Worm (Caenorhabditis elegans) whole organism, mixed stage, embryonic: ENCODE data around the gene ZK185.4.

Experiments
- M03D4.4 ChIP-seq: sonication (generic microtip); optimal IDR thresholded peaks from 2 replicates; lab custom pipeline; 2017; ENCODE audit warnings: mild to moderate bottlenecking, missing genetic modification characterization, missing compliant biosample characterization
- bed-3 ChIP-seq: fragments of 200-800 bp; sonication (Bioruptor generic); optimal IDR thresholded peaks from 3 replicates; lab custom pipeline; 2018; ENCODE audit warnings: mild to moderate bottlenecking, missing genetic modification characterization, moderate library complexity, missing compliant biosample characterization
- ceh-39 ChIP-seq: fragments of 150-350 bp; optimal IDR thresholded peaks from 2 replicates; lab custom pipeline; 2014; ENCODE audit warnings: missing biosample characterization, missing genetic modification characterization
- ceh-83 ChIP-seq: fragments of 200-800 bp; sonication (Bioruptor generic); optimal IDR thresholded peaks from 2 replicates; lab custom pipeline; 2018; ENCODE audit warnings: mild to moderate bottlenecking, missing genetic modification characterization, missing compliant biosample characterization
- ces-1 ChIP-seq: fragments of 150-350 bp; optimal IDR thresholded peaks from 2 replicates; lab custom pipeline; 2014; ENCODE audit warnings: missing biosample characterization, missing genetic modification reagents, missing genetic modification characterization
- cnd-1 ChIP-seq: fragments of 200-800 bp; sonication (Bioruptor generic); optimal IDR thresholded peaks from 2 replicates; lab custom pipeline; 2018; ENCODE audit warnings: mild to moderate bottlenecking, missing genetic modification characterization, missing compliant biosample characterization
- drap-1 ChIP-seq: fragments of 200-800 bp; sonication (Bioruptor generic); optimal IDR thresholded peaks from 3 replicates; lab custom pipeline; 2018; ENCODE audit warnings: mild to moderate bottlenecking, missing genetic modification characterization, missing compliant biosample characterization
- elt-1 ChIP-seq: sonication (generic microtip); optimal IDR thresholded peaks from 2 replicates; lab custom pipeline; 2017; ENCODE audit warnings: missing genetic modification characterization, mild to moderate bottlenecking, missing compliant biosample characterization, antibody characterized with exemption, moderate library complexity, borderline replicate concordance; ENCODE audit not compliant: insufficient read depth
- elt-3 ChIP-seq: fragments of 150-350 bp; optimal IDR thresholded peaks from 2 replicates; lab custom pipeline; 2014; ENCODE audit warnings: missing biosample characterization, missing genetic modification characterization
- flh-1 ChIP-seq: fragments of 200-800 bp; sonication (Bioruptor generic); optimal IDR thresholded peaks from 2 replicates; lab custom pipeline; 2018; ENCODE audit warnings: mild to moderate bottlenecking, missing genetic modification characterization, moderate library complexity, missing compliant biosample characterization
- ham-2 ChIP-seq: fragments of 200-800 bp; sonication (Bioruptor generic); optimal IDR thresholded peaks from 2 replicates; lab custom pipeline; 2018; ENCODE audit warnings: mild to moderate bottlenecking, missing genetic modification characterization, missing compliant biosample characterization
- hlh-1 ChIP-seq: fragments of 150-350 bp; optimal IDR thresholded peaks from 2 replicates; lab custom pipeline; 2014; ENCODE audit warnings: missing biosample characterization, missing genetic modification reagents, missing genetic modification characterization
- lin-13 ChIP-seq: fragments of 150-350 bp; optimal IDR thresholded peaks from 2 replicates; lab custom pipeline; 2014; ENCODE audit warnings: missing biosample characterization, missing genetic modification characterization
- lin-32 ChIP-seq: fragments of 200-800 bp; sonication (Bioruptor generic); optimal IDR thresholded peaks from 2 replicates; lab custom pipeline; 2018; ENCODE audit warnings: mild to moderate bottlenecking, missing genetic modification characterization, missing compliant biosample characterization
- lsy-2 ChIP-seq: fragments of 150-350 bp; optimal IDR thresholded peaks from 2 replicates; lab custom pipeline; 2014; ENCODE audit warnings: missing biosample characterization, missing genetic modification characterization
- mab-5 ChIP-seq: fragments of 150-350 bp; optimal IDR thresholded peaks from 2 replicates; lab custom pipeline; 2014; ENCODE audit warnings: missing biosample characterization, missing genetic modification characterization
- mep-1 ChIP-seq: fragments of 150-350 bp; optimal IDR thresholded peaks from 2 replicates; lab custom pipeline; 2017; ENCODE audit warnings: missing biosample characterization, missing genetic modification reagents, missing genetic modification characterization, inconsistent platforms
- mls-2 ChIP-seq: sonication (generic microtip); optimal IDR thresholded peaks from 2 replicates; lab custom pipeline; 2016; ENCODE audit warnings: mild to moderate bottlenecking, missing genetic modification characterization, moderate library complexity, missing compliant biosample characterization
- nhr-12 ChIP-seq: fragments of 150-350 bp; optimal IDR thresholded peaks from 2 replicates; lab custom pipeline; 2014; ENCODE audit warnings: missing biosample characterization, missing genetic modification characterization
- nhr-2 ChIP-seq: fragments of 150-350 bp; optimal IDR thresholded peaks from 2 replicates; lab custom pipeline; 2014; ENCODE audit warnings: missing biosample characterization, missing genetic modification characterization
- nhr-237 ChIP-seq: fragments of 150-350 bp; optimal IDR thresholded peaks from 2 replicates; lab custom pipeline; 2014; ENCODE audit warnings: missing biosample characterization, missing genetic modification characterization
- nhr-28 ChIP-seq: fragments of 150-350 bp; optimal IDR thresholded peaks from 2 replicates; lab custom pipeline; 2014; ENCODE audit warnings: missing biosample characterization, missing genetic modification characterization
- nhr-76 ChIP-seq: sonication (generic microtip); optimal IDR thresholded peaks from 2 replicates; lab custom pipeline; 2017; ENCODE audit warnings: missing biosample characterization, missing genetic modification characterization
- pha-4 ChIP-seq: fragments of 150-350 bp; optimal IDR thresholded peaks from 2 replicates; lab custom pipeline; 2018; ENCODE audit warnings: missing biosample characterization, missing genetic modification reagents, missing genetic modification characterization
- sem-2 ChIP-seq: fragments of 200-800 bp; sonication (Bioruptor generic); optimal IDR thresholded peaks from 2 replicates; lab custom pipeline; 2018; ENCODE audit warnings: mild to moderate bottlenecking, missing genetic modification characterization, missing compliant biosample characterization
- snpc-4 ChIP-seq: fragments of 150-350 bp; optimal IDR thresholded peaks from 2 replicates; lab custom pipeline; 2014; ENCODE audit warnings: missing biosample characterization, missing genetic modification characterization
- tbx-8 ChIP-seq: fragments of 200-800 bp; sonication (Bioruptor generic); optimal IDR thresholded peaks from 2 replicates; lab custom pipeline; 2018; ENCODE audit warnings: mild to moderate bottlenecking, missing genetic modification characterization, moderate library complexity, missing compliant biosample characterization
- unc-120 ChIP-seq: sonication (generic microtip); optimal IDR thresholded peaks from 2 replicates; lab custom pipeline; 2017; ENCODE audit warnings: missing genetic modification characterization, missing compliant biosample characterization; ENCODE audit not compliant: poor library complexity, severe bottlenecking
- unc-39 ChIP-seq: fragments of 150-350 bp; optimal IDR thresholded peaks from 2 replicates; lab custom pipeline; 2014; ENCODE audit warnings: missing biosample characterization, missing genetic modification characterization
- unc-62 ChIP-seq: fragments of 150-350 bp; optimal IDR thresholded peaks from 2 replicates; lab custom pipeline; 2014; ENCODE audit warnings: missing biosample characterization, missing genetic modification reagents, missing genetic modification characterization
- zip-8 ChIP-seq: fragments of 150-350 bp; optimal IDR thresholded peaks from 2 replicates; lab custom pipeline; 2014; ENCODE audit warnings: missing biosample characterization, missing genetic modification characterization

The ZK185.4 gene

DNA sequence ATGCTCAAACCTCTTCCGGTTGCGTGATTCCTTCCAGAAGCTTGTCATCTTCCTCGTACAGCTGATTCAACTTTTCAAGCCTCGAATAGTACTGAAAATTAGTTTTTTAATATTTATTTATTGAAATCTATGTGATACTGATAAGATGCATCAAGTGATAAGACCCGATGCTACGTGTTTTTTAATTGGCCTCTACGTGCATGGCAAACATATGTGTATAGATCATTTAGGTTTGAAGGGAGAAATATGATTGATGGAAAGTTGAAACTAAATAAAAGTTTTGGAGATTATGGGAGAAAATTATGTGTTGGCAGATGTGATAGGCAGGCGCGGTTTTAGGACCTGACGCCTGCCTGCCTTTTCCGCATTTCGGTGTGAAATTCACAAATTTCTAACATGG, 11.3 kb upstream of the ZK185.4 start:
- TF ChIP-seq elt-3 (tag; lab: Kevin White, UChicago) (no peak), nhr-237 (tag; lab: Kevin White, UChicago) (no peak), nhr-28 (tag; lab: Kevin White, UChicago) (no peak), ceh-39 (tag; lab: Kevin White, UChicago) (no peak), ceh-83 (GFP tag; lab: Kevin White, UChicago) (no peak), lin-32 (GFP tag; lab: Kevin White, UChicago) (no peak), M03D4.4 (no peak), mls-2 (tag; lab: Kevin White, UChicago) (no peak), elt-1 (tag; lab: Kevin White, UChicago) (no peak), ham-2 (no peak), pha-4 (no peak), unc-62 (GFP tag; lab: Kevin White, UChicago) (no peak), ces-1 (no peak), nhr-76 (tag; lab: Kevin White, UChicago) (no peak)

DNA sequence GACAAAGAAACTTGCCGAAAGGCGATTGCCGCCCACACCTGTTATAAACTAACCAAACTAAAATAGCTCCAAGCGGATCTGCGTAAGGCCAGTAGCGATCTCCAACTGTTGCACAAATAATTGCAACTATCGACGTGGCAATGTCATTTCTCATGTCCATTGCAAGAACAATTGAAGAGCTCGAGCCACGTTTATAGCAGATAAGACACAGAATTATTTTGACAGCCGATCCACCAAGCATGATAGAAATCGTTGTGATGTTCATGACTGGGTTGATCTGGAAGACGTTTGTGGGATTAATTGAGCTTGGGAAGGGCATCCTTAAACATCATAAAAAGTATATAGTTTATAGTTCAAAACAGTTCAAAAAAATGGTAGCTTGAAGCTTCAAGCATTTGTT, 10.0 kb upstream of the ZK185.4 start:
- no peak for TF ChIP-seq snpc-4 (tag; lab: Kevin White, UChicago)
- TF ChIP-seq pha-4: no peak
- no peak for TF ChIP-seq flh-1 (GFP tag; lab: Kevin White, UChicago)
- no peak for TF ChIP-seq drap-1
- no peak for TF ChIP-seq zip-8
- no peak for TF ChIP-seq elt-1 (tag; lab: Kevin White, UChicago)
- TF ChIP-seq ceh-83 (GFP tag; lab: Kevin White, UChicago): no peak
- no peak for TF ChIP-seq lin-13
- no peak for TF ChIP-seq mep-1 (tag; lab: Kevin White, UChicago)
- no peak for TF ChIP-seq nhr-12
- TF ChIP-seq ham-2: no peak
- no peak for TF ChIP-seq M03D4.4
- TF ChIP-seq hlh-1 (tag; lab: Kevin White, UChicago): no peak

DNA sequence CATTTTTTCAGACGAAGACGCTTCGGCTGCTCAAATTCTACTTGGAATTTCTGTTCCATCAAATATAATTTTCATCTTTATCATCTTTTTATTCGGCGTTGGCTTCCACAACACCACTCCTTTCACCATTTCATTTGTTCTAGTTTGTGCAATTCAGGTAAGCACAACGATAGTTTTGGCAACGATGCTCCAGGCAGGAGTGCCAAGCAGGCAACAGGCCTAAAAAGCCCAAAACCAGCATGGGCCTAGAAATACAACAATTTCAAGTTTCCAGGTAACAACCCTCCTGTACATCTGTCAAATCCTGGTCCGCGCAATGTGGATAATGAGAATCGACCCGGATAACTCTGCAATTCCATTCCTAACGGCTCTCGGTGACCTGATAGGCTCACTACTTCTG, 8.3 kb upstream of the ZK185.4 start:
- TF ChIP-seq lin-32 (GFP tag; lab: Kevin White, UChicago): no peak
- TF ChIP-seq mab-5 (tag; lab: Kevin White, UChicago): no peak
- TF ChIP-seq unc-120 (tag; lab: Kevin White, UChicago): no peak
- TF ChIP-seq hlh-1 (tag; lab: Kevin White, UChicago): no peak
- TF ChIP-seq unc-39 (tag; lab: Kevin White, UChicago): no peak

DNA sequence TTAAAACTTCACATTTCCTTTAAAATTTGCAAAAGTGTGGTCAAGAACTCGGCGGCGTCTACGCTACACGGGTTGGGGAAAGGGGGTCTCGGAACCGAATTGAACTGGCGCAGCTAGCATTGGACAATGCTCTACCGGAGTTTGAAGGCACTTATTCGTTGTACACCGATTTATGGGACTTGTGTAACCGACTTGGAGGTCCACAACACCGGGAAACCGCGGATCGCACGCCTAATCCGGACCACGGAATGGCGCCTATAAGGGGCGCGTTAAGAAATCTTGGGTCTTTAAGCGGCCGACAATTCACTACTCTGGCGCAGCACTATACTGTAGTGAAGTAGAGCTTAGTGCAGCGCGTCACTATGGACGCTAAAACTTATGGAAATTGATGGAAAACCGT, 5.7 kb upstream of the ZK185.4 start:
- TF ChIP-seq elt-3 (tag; lab: Kevin White, UChicago): no peak
- no peak for TF ChIP-seq ceh-83 (GFP tag; lab: Kevin White, UChicago)
- no peak for TF ChIP-seq zip-8
- TF ChIP-seq tbx-8 (GFP tag; lab: Kevin White, UChicago): no peak
- no peak for TF ChIP-seq nhr-2 (tag; lab: Kevin White, UChicago)
- no peak for TF ChIP-seq flh-1 (GFP tag; lab: Kevin White, UChicago)
- no peak for TF ChIP-seq mep-1 (tag; lab: Kevin White, UChicago)
- TF ChIP-seq, all 35 proteins: peak for 0

DNA sequence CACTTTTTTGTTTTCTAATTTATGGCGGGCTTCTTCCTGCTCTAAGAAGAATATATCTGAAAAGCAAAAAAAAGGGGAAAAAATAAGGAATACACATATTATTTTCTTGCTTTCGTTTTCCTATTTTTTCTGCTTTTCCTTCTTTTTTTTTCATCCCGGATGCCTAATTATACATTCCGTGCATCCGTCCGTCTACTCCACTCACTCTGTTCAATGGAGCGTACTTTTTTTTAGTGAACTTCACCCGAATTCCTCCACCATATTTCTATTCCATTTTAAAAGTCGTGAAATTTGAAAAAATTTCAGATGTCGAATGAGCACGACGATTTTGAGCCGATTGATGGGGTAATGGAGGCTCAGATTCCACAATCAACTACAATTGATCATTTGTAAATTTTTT, 3.3 kb upstream of the ZK185.4 start, which contains the start of gene ZK185.2:
ZK185.2 (plus strand) TSS at position 301 of the 400 bp plus-strand sequence.
- TF ChIP-seq ceh-39 (tag; lab: Kevin White, UChicago) (no peak), lin-13 (no peak), bed-3 (GFP tag; lab: Kevin White, UChicago) (no peak), unc-39 (tag; lab: Kevin White, UChicago) (no peak), lsy-2 (tag; lab: Kevin White, UChicago) (no peak), M03D4.4 (no peak), nhr-76 (tag; lab: Kevin White, UChicago) (no peak), zip-8 (no peak), ces-1 (no peak), lin-32 (GFP tag; lab: Kevin White, UChicago) (no peak), mab-5 (tag; lab: Kevin White, UChicago) (no peak), flh-1 (GFP tag; lab: Kevin White, UChicago) (no peak), unc-120 (tag; lab: Kevin White, UChicago) (no peak), sem-2 (GFP tag; lab: Kevin White, UChicago) (no peak), cnd-1 (tag; lab: Kevin White, UChicago) (no peak), nhr-12 (no peak)
